Fruit fly (Drosophila melanogaster) whole organism, embryonic: ENCODE measurements around the gene CG8281.

Experiments used
- B-H2 ChIP-seq: fragments of 200-800 bp; sonication (Bioruptor generic); optimal IDR thresholded peaks from 2 replicates; lab custom pipeline; 2018; ENCODE audit warnings: missing biosample characterization, mild to moderate bottlenecking, missing genetic modification characterization
- CG10274 ChIP-seq: fragments of 200-800 bp; sonication (Bioruptor generic); optimal IDR thresholded peaks from 3 replicates; lab custom pipeline; 2017; ENCODE audit warnings: missing biosample characterization, mild to moderate bottlenecking, missing genetic modification characterization
- CG10565 ChIP-seq: fragments of 200-800 bp; sonication (Bioruptor generic); optimal IDR thresholded peaks from 3 replicates; lab custom pipeline; 2016; ENCODE audit warnings: missing biosample characterization, mild to moderate bottlenecking, missing genetic modification characterization
- CG10979 ChIP-seq: fragments of 200-800 bp; sonication (Bioruptor generic); optimal IDR thresholded peaks from 2 replicates; lab custom pipeline; 2018; ENCODE audit warnings: missing biosample characterization, mild to moderate bottlenecking, missing genetic modification characterization, moderate library complexity
- CG11456 ChIP-seq: fragments of 200-800 bp; sonication (Bioruptor generic); IDR thresholded peaks from 3 replicates; pipeline ENCODE4 v1.3.6; 2022; ENCODE audit warnings: missing biosample characterization, missing genetic modification characterization
- CG13296 ChIP-seq: fragments of 200-800 bp; sonication (Bioruptor generic); optimal IDR thresholded peaks from 3 replicates; lab custom pipeline; 2018; ENCODE audit warnings: missing biosample characterization, mild to moderate bottlenecking, missing genetic modification characterization
- CG13624 ChIP-seq: fragments of 200-800 bp; sonication (Bioruptor generic); optimal IDR thresholded peaks from 2 replicates; lab custom pipeline; 2016; ENCODE audit warnings: missing biosample characterization, missing genetic modification characterization
- CG13775 ChIP-seq: fragments of 200-800 bp; sonication (Bioruptor generic); optimal IDR thresholded peaks from 3 replicates; lab custom pipeline; 2017; ENCODE audit warnings: missing biosample characterization, mild to moderate bottlenecking, missing genetic modification characterization
- CG14710 ChIP-seq: fragments of 200-800 bp; sonication (Bioruptor generic); optimal IDR thresholded peaks from 3 replicates; lab custom pipeline; 2019; ENCODE audit warnings: missing biosample characterization, mild to moderate bottlenecking, missing genetic modification characterization, moderate library complexity
- CG18619 ChIP-seq: fragments of 200-800 bp; sonication (Bioruptor generic); optimal IDR thresholded peaks from 3 replicates; lab custom pipeline; 2017; ENCODE audit warnings: missing biosample characterization, mild to moderate bottlenecking, missing genetic modification characterization
- CG2129 ChIP-seq: fragments of 200-800 bp; sonication (Bioruptor generic); IDR thresholded peaks from 2 replicates; pipeline ENCODE4 v1.3.6; 2022; ENCODE audit warnings: missing biosample characterization, missing genetic modification characterization; ENCODE audit not compliant: partially characterized antibody
- CG2678 ChIP-seq: fragments of 200-800 bp; sonication (Bioruptor generic); optimal IDR thresholded peaks from 3 replicates; lab custom pipeline; 2019; ENCODE audit warnings: missing biosample characterization, mild to moderate bottlenecking, missing genetic modification characterization, moderate library complexity
- CG32772 ChIP-seq: fragments of 200-800 bp; sonication (Bioruptor generic); IDR thresholded peaks from 2 replicates; pipeline ENCODE4 v1.3.6; 2022; ENCODE audit warnings: missing biosample characterization, missing genetic modification characterization
- CG4328 ChIP-seq: fragments of 200-800 bp; sonication (Bioruptor generic); optimal IDR thresholded peaks from 3 replicates; lab custom pipeline; 2017; ENCODE audit warnings: missing biosample characterization, missing genetic modification reagents, missing genetic modification characterization
- CG4424 ChIP-seq: fragments of 200-800 bp; sonication (Bioruptor generic); optimal IDR thresholded peaks from 3 replicates; lab custom pipeline; 2016; ENCODE audit warnings: missing biosample characterization, missing genetic modification characterization
- CG6683 ChIP-seq: fragments of 200-800 bp; sonication (Bioruptor generic); optimal IDR thresholded peaks from 2 replicates; lab custom pipeline; 2017; ENCODE audit warnings: missing biosample characterization, mild to moderate bottlenecking, missing genetic modification characterization, missing genetic modification reagents
- CG6689 ChIP-seq: fragments of 200-800 bp; sonication (Bioruptor generic); IDR thresholded peaks from 2 replicates; pipeline ENCODE4 v1.3.6; 2022; ENCODE audit warnings: missing biosample characterization, missing genetic modification characterization
- CG6765 ChIP-seq: fragments of 200-800 bp; sonication (Bioruptor generic); optimal IDR thresholded peaks from 3 replicates; lab custom pipeline; 2017; ENCODE audit warnings: missing biosample characterization, mild to moderate bottlenecking, missing genetic modification characterization
- CG7556 ChIP-seq: fragments of 200-800 bp; sonication (Bioruptor generic); optimal IDR thresholded peaks from 2 replicates; lab custom pipeline; 2017; ENCODE audit warnings: missing biosample characterization, mild to moderate bottlenecking, missing genetic modification characterization
- CG7839 ChIP-seq: fragments of 200-800 bp; sonication (Bioruptor generic); optimal IDR thresholded peaks from 3 replicates; lab custom pipeline; 2018; ENCODE audit warnings: missing biosample characterization, mild to moderate bottlenecking, missing genetic modification characterization, moderate library complexity
- CG9437 ChIP-seq: fragments of 200-800 bp; sonication (Bioruptor generic); optimal IDR thresholded peaks from 2 replicates; lab custom pipeline; 2018; ENCODE audit warnings: missing biosample characterization, mild to moderate bottlenecking, missing genetic modification characterization
- CG9876 ChIP-seq: fragments of 200-800 bp; sonication (Bioruptor generic); optimal IDR thresholded peaks from 2 replicates; lab custom pipeline; 2016; ENCODE audit warnings: missing biosample characterization, missing genetic modification characterization
- Dbx ChIP-seq: fragments of 200-800 bp; sonication (Bioruptor generic); IDR thresholded peaks from 3 replicates; pipeline ENCODE4 v1.3.6; 2022; ENCODE audit warnings: missing biosample characterization, missing genetic modification characterization
- Doc3 ChIP-seq: fragments of 200-800 bp; sonication (Bioruptor generic); IDR thresholded peaks from 3 replicates; pipeline ENCODE4 v1.3.6; 2022; ENCODE audit warnings: missing biosample characterization, missing genetic modification characterization; ENCODE audit not compliant: partially characterized antibody
- Dref ChIP-seq: fragments of 200-800 bp; sonication (Bioruptor generic); IDR thresholded peaks from 2 replicates; pipeline ENCODE4 v1.3.6; 2022; ENCODE audit warnings: missing biosample characterization, missing genetic modification characterization
- Eip74EF ChIP-seq, 2 experiments: fragments of 200-800 bp in 1 of 2; fragments of >200 bp in 1 of 2; sonication (Bioruptor generic) in 1 of 2; optimal IDR thresholded peaks; 2 replicates each; lab custom pipeline; 2017 to 2019; ENCODE audit warnings: missing biosample characterization in 2 of 2, missing genetic modification characterization in 2 of 2, mild to moderate bottlenecking in 1 of 2, moderate library complexity in 1 of 2
- Gug ChIP-seq: fragments of 200-800 bp; sonication (Bioruptor generic); IDR thresholded peaks from 4 replicates; pipeline ENCODE4 v1.3.6; 2022; ENCODE audit warnings: missing biosample characterization, missing genetic modification characterization
- Hr78 ChIP-seq, 2 experiments: fragments of 200-800 bp in 1 of 2; fragments of >200 bp in 1 of 2; sonication (Bioruptor generic) in 1 of 2; optimal IDR thresholded peaks; 2 replicates each; lab custom pipeline; 2017 to 2019; ENCODE audit warnings: missing biosample characterization in 2 of 2, missing genetic modification characterization in 2 of 2, mild to moderate bottlenecking in 1 of 2, moderate library complexity in 1 of 2
- Sox100B ChIP-seq: fragments of 200-800 bp; sonication (Bioruptor generic); optimal IDR thresholded peaks from 3 replicates; lab custom pipeline; 2018; ENCODE audit warnings: missing biosample characterization, mild to moderate bottlenecking, missing genetic modification characterization
- Sry-β ChIP-seq: fragments of 200-800 bp; sonication (Bioruptor generic); optimal IDR thresholded peaks from 2 replicates; lab custom pipeline; 2018; ENCODE audit warnings: missing biosample characterization, mild to moderate bottlenecking, missing genetic modification characterization, moderate library complexity
- Trl ChIP-seq, 3 experiments: fragments of >200 bp in 2 of 3; fragments of 200-800 bp in 1 of 3; sonication (Bioruptor generic) in 1 of 3; optimal IDR thresholded peaks; 2 replicates in 1 of 3; 3 replicates in 2 of 3; lab custom pipeline; 2016 to 2017; ENCODE audit warnings: missing biosample characterization in 1 of 3, missing genetic modification characterization in 1 of 3
- Usf ChIP-seq: fragments of 200-800 bp; sonication (Bioruptor generic); optimal IDR thresholded peaks from 2 replicates; lab custom pipeline; 2017; ENCODE audit warnings: missing genotype, missing biosample characterization, missing genetic modification characterization
- ab ChIP-seq: fragments of 200-800 bp; sonication (Bioruptor generic); optimal IDR thresholded peaks from 2 replicates; lab custom pipeline; 2016; ENCODE audit warnings: missing biosample characterization, missing genetic modification characterization
- ac ChIP-seq: fragments of 200-800 bp; sonication (Bioruptor generic); optimal IDR thresholded peaks from 3 replicates; lab custom pipeline; 2017; ENCODE audit warnings: missing biosample characterization, mild to moderate bottlenecking, missing genetic modification characterization
- ara ChIP-seq: fragments of 200-800 bp; sonication (Bioruptor generic); IDR thresholded peaks from 2 replicates; pipeline ENCODE4 v1.3.6; 2022; ENCODE audit warnings: missing biosample characterization, missing genetic modification characterization
- cwo ChIP-seq: fragments of 200-800 bp; sonication (Bioruptor generic); optimal IDR thresholded peaks from 3 replicates; lab custom pipeline; 2017; ENCODE audit warnings: missing biosample characterization, missing genetic modification characterization, mild to moderate bottlenecking, moderate library complexity, missing genetic modification reagents
- ems ChIP-seq: fragments of 200-800 bp; sonication (Bioruptor generic); optimal IDR thresholded peaks from 3 replicates; lab custom pipeline; 2016; ENCODE audit warnings: missing biosample characterization, missing genetic modification characterization
- fd3F ChIP-seq: fragments of 200-800 bp; sonication (Bioruptor generic); optimal IDR thresholded peaks from 2 replicates; lab custom pipeline; 2018; ENCODE audit warnings: missing biosample characterization, mild to moderate bottlenecking, missing genetic modification characterization, moderate library complexity
- fru ChIP-seq: fragments of >200 bp; optimal IDR thresholded peaks from 2 replicates; lab custom pipeline; 2017
- pb ChIP-seq: fragments of 200-800 bp; sonication (Bioruptor generic); optimal IDR thresholded peaks from 3 replicates; lab custom pipeline; 2016; ENCODE audit warnings: missing biosample characterization, missing genetic modification characterization
- pita ChIP-seq: fragments of 200-800 bp; sonication (Bioruptor generic); optimal IDR thresholded peaks from 2 replicates; lab custom pipeline; 2017; ENCODE audit warnings: missing biosample characterization, mild to moderate bottlenecking, missing genetic modification characterization
- pum ChIP-seq: fragments of 200-800 bp; sonication (Bioruptor generic); optimal IDR thresholded peaks from 2 replicates; lab custom pipeline; 2016; ENCODE audit warnings: missing biosample characterization, missing genetic modification characterization
- sens ChIP-seq: fragments of 200-800 bp; sonication (Bioruptor generic); peaks from one replicate; lab custom pipeline; 2016; ENCODE audit warnings: missing biosample characterization, missing genetic modification characterization
- sens-2 ChIP-seq: fragments of 200-800 bp; sonication (Bioruptor generic); IDR thresholded peaks from 2 replicates; pipeline ENCODE4 v1.3.6; 2022; ENCODE audit warnings: missing biosample characterization, missing genetic modification characterization
- shn ChIP-seq: fragments of 200-800 bp; sonication (Bioruptor generic); optimal IDR thresholded peaks from 3 replicates; lab custom pipeline; 2016; ENCODE audit warnings: missing biosample characterization, missing genetic modification characterization
- so ChIP-seq: fragments of 200-800 bp; sonication (Bioruptor generic); IDR thresholded peaks from 3 replicates; pipeline ENCODE4 v1.3.6; 2022; ENCODE audit warnings: missing biosample characterization, missing genetic modification characterization
- sqz ChIP-seq: fragments of 200-800 bp; sonication (Bioruptor generic); optimal IDR thresholded peaks from 3 replicates; lab custom pipeline; 2018; ENCODE audit warnings: missing biosample characterization, mild to moderate bottlenecking, missing genetic modification characterization
- trem ChIP-seq: fragments of 200-800 bp; optimal IDR thresholded peaks from 3 replicates; lab custom pipeline; 2019; ENCODE audit warnings: missing biosample characterization, mild to moderate bottlenecking, missing genetic modification characterization, moderate library complexity
- tx ChIP-seq: fragments of 200-800 bp; sonication (Bioruptor generic); optimal IDR thresholded peaks from 2 replicates; lab custom pipeline; 2016; ENCODE audit warnings: missing biosample characterization, missing genetic modification characterization

Gene CG8281

dm6 chr3L:7869715-7870387 is 42.4 kb upstream of the CG8281 start (continued):
- peak; percentile 34; the same call in 1 of the 3 replicates for TF ChIP-seq CG11456 (GFP tag; lab: Robert Waterston, UW)
- TF ChIP-seq pb (GFP tag; lab: Kevin White, UChicago): no peak
- TF ChIP-seq shn (GFP tag; lab: Kevin White, UChicago): no peak
- TF ChIP-seq pum (GFP tag; lab: Kevin White, UChicago): no peak
- no peak for TF ChIP-seq trem (tag; lab: Kevin White, UChicago)
- TF ChIP-seq CG10274: no peak
- no peak for TF ChIP-seq fru (lab: Kevin White, UChicago)
- TF ChIP-seq CG2678: peak; percentile 68
- TF ChIP-seq fd3F (GFP tag; lab: Kevin White, UChicago): peak; percentile 18
- TF ChIP-seq sens-2 (GFP tag; lab: Robert Waterston, UW): no peak
- no peak for TF ChIP-seq CG13624 (GFP tag; lab: Kevin White, UChicago)
- no peak for TF ChIP-seq CG4328 (GFP tag; lab: Kevin White, UChicago)
- TF ChIP-seq ac: no peak
- no peak for TF ChIP-seq sqz (GFP tag; lab: Kevin White, UChicago)
- TF ChIP-seq CG10979: peak; percentile 48
- no peak for TF ChIP-seq ems (GFP tag; lab: Kevin White, UChicago)
- TF ChIP-seq tx (GFP tag; lab: Kevin White, UChicago): no peak
- TF ChIP-seq Dbx: no peak
- TF ChIP-seq CG10565 (GFP tag; lab: Kevin White, UChicago): no peak
- TF ChIP-seq ara (GFP tag; lab: Robert Waterston, UW): no peak
- TF ChIP-seq CG9876 (GFP tag; lab: Kevin White, UChicago): no peak
- peak in 1 of 2 experiments; percentile 19 for TF ChIP-seq Hr78 (GFP tag; optimal IDR thresholded peaks at IDR 0.05; lab: Kevin White, UChicago)
- TF ChIP-seq Usf (GFP tag; lab: Kevin White, UChicago): no peak
- peak; percentile 47; the same call in 1 of the 2 replicates for TF ChIP-seq CG6689
- peak; percentile 28 for TF ChIP-seq CG13775 (GFP tag; lab: Kevin White, UChicago)
- peak; percentile 43; the same call in 2 of the 4 replicates for TF ChIP-seq Gug (GFP tag; lab: Robert Waterston, UW)
- peak; percentile 7 for TF ChIP-seq CG4424 (GFP tag; lab: Kevin White, UChicago)
- TF ChIP-seq pita (GFP tag; lab: Kevin White, UChicago): no peak
- TF ChIP-seq B-H2 (GFP tag; lab: Kevin White, UChicago): no peak
- peak; percentile 43; the same call in 1 of the 2 replicates for TF ChIP-seq CG32772 (GFP tag; lab: Robert Waterston, UW)
- no peak for TF ChIP-seq CG2129
- peak; percentile 71 for TF ChIP-seq CG7556
- no peak for TF ChIP-seq Dref (GFP tag; lab: Robert Waterston, UW)
- peak; percentile 22 for TF ChIP-seq CG14710 (tag; lab: Kevin White, UChicago)
- TF ChIP-seq Sox100B (GFP tag; lab: Kevin White, UChicago): peak; percentile 50
- TF ChIP-seq ab: no peak
- peak; percentile 44 for TF ChIP-seq CG9437 (GFP tag; lab: Kevin White, UChicago)
- peak in 1 of 2 experiments; percentile 18 for TF ChIP-seq Eip74EF (GFP tag; optimal IDR thresholded peaks at IDR 0.05; lab: Kevin White, UChicago)
- TF ChIP-seq CG13296 (GFP tag; lab: Kevin White, UChicago): no peak
- TF ChIP-seq CG18619: peak; percentile 17
- no peak for TF ChIP-seq Sry-β (GFP tag; lab: Kevin White, UChicago)
- TF ChIP-seq sens: no peak
- no peak for TF ChIP-seq CG6683 (GFP tag; lab: Kevin White, UChicago)
- TF ChIP-seq so (GFP tag; lab: Robert Waterston, UW): no peak
- TF ChIP-seq Doc3 (GFP tag; lab: Robert Waterston, UW): no peak
- TF ChIP-seq CG7839 (tag; lab: Kevin White, UChicago): peak; percentile 57
- TF ChIP-seq cwo: peak; percentile 30
- no peak for TF ChIP-seq CG6765 (GFP tag; lab: Kevin White, UChicago)
- no peak for TF ChIP-seq Trl (optimal IDR thresholded peaks at IDR 0.05; lab: Kevin White, UChicago)
- no peak for TF ChIP-seq Trl (GFP tag; optimal IDR thresholded peaks at IDR 0.05; lab: Kevin White, UChicago)
